Worm (Caenorhabditis elegans): ENCODE results near the gene F13E9.12.

DNA sequence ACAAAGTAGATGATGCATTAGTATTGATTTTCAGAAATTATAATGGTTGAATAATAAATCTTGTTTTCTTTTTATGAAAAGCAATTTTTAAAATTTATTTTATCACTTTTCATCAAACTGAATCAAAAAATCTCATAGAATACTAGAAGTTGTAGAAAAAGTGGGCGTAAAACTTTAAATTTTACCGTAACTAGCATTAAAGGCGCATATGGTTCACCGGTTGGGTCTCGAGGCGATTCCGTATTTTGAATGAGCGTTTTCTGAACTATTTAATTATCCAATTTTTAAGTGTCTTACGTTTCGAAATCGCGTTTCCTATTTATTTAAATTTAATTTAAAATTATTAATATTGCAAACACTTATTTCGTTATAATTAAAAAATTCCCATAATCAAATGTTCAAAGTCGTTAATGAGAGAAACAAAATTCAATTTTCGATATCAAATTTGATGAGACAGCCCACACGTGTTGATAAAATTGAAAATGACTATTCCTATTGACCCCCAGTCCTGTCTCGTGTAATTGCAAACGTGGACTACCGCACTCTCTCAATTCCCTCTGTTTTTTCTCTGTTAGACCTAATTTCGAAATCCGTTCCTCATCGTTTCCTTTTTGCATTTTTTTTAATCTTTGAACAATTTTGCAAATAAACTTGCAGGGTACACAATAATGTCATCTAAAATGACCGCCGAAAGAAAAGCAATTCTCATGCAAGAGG lies 16.0 kb downstream of the F13E9.12 start, which contains the start of the genes T11G6.2 and hars-1:
- TF ChIP-seq lin-39 (tag; optimal IDR thresholded peaks at IDR 0.05), result no peak
- TF ChIP-seq lin-13 (GFP tag; optimal IDR thresholded peaks at IDR 0.05), result no peak
- no peak for TF ChIP-seq egl-27 (tag; optimal IDR thresholded peaks at IDR 0.05)
- TF ChIP-seq nhr-11 (tag; optimal IDR thresholded peaks at IDR 0.05), result no peak
- peak in 1 of 2 experiments; percentile 81 for TF ChIP-seq mdl-1 (tag; optimal IDR thresholded peaks at IDR 0.05)
- no peak for TF ChIP-seq hmg-1.1 (GFP tag; IDR thresholded peaks at IDR 0.05)

Measured in whole organism, L4 larva.